Worm (Caenorhabditis elegans) whole organism, mixed stage, embryonic: Measurements from ENCODE around the gene mfsd-13.2.

Experiments used
- ceh-83 ChIP-seq: fragments of 200-800 bp; sonication (Bioruptor generic); optimal IDR thresholded peaks from 2 replicates; lab custom pipeline; 2018; ENCODE audit warnings: mild to moderate bottlenecking, missing genetic modification characterization, missing compliant biosample characterization
- drap-1 ChIP-seq: fragments of 200-800 bp; sonication (Bioruptor generic); optimal IDR thresholded peaks from 3 replicates; lab custom pipeline; 2018; ENCODE audit warnings: mild to moderate bottlenecking, missing genetic modification characterization, missing compliant biosample characterization
- lin-13 ChIP-seq: fragments of 150-350 bp; optimal IDR thresholded peaks from 2 replicates; lab custom pipeline; 2014; ENCODE audit warnings: missing biosample characterization, missing genetic modification characterization
- lin-32 ChIP-seq: fragments of 200-800 bp; sonication (Bioruptor generic); optimal IDR thresholded peaks from 2 replicates; lab custom pipeline; 2018; ENCODE audit warnings: mild to moderate bottlenecking, missing genetic modification characterization, missing compliant biosample characterization
- lsy-2 ChIP-seq: fragments of 150-350 bp; optimal IDR thresholded peaks from 2 replicates; lab custom pipeline; 2014; ENCODE audit warnings: missing biosample characterization, missing genetic modification characterization
- nhr-12 ChIP-seq: fragments of 150-350 bp; optimal IDR thresholded peaks from 2 replicates; lab custom pipeline; 2014; ENCODE audit warnings: missing biosample characterization, missing genetic modification characterization
- nhr-2 ChIP-seq: fragments of 150-350 bp; optimal IDR thresholded peaks from 2 replicates; lab custom pipeline; 2014; ENCODE audit warnings: missing biosample characterization, missing genetic modification characterization
- nhr-28 ChIP-seq: fragments of 150-350 bp; optimal IDR thresholded peaks from 2 replicates; lab custom pipeline; 2014; ENCODE audit warnings: missing biosample characterization, missing genetic modification characterization
- sem-2 ChIP-seq: fragments of 200-800 bp; sonication (Bioruptor generic); optimal IDR thresholded peaks from 2 replicates; lab custom pipeline; 2018; ENCODE audit warnings: mild to moderate bottlenecking, missing genetic modification characterization, missing compliant biosample characterization
- snpc-4 ChIP-seq: fragments of 150-350 bp; optimal IDR thresholded peaks from 2 replicates; lab custom pipeline; 2014; ENCODE audit warnings: missing biosample characterization, missing genetic modification characterization
- tbx-8 ChIP-seq: fragments of 200-800 bp; sonication (Bioruptor generic); optimal IDR thresholded peaks from 2 replicates; lab custom pipeline; 2018; ENCODE audit warnings: mild to moderate bottlenecking, missing genetic modification characterization, moderate library complexity, missing compliant biosample characterization
- unc-39 ChIP-seq: fragments of 150-350 bp; optimal IDR thresholded peaks from 2 replicates; lab custom pipeline; 2014; ENCODE audit warnings: missing biosample characterization, missing genetic modification characterization
- ztf-11 ChIP-seq: fragments of 150-350 bp; optimal IDR thresholded peaks from 2 replicates; lab custom pipeline; 2014; ENCODE audit warnings: missing biosample characterization, missing genetic modification characterization

ce11 chrII:7186117-7186516, 20.5 kb upstream of the mfsd-13.2 start:
- TF ChIP-seq lsy-2 (tag; lab: Kevin White, UChicago) = no peak
- no peak for TF ChIP-seq nhr-12
- no peak for TF ChIP-seq sem-2 (GFP tag; lab: Kevin White, UChicago)
- TF ChIP-seq lin-32 = no peak
- TF ChIP-seq lin-13 = no peak
- no peak for TF ChIP-seq ztf-11
- TF ChIP-seq snpc-4 (tag; lab: Kevin White, UChicago) = no peak
- no peak for TF ChIP-seq nhr-2 (tag; lab: Kevin White, UChicago)
- TF ChIP-seq drap-1 = no peak
- no peak for TF ChIP-seq tbx-8
- TF ChIP-seq nhr-28 (tag; lab: Kevin White, UChicago) = no peak
- no peak for TF ChIP-seq unc-39
- TF ChIP-seq ceh-83 (GFP tag; lab: Kevin White, UChicago) = no peak
